Fruit fly (Drosophila melanogaster): ENCODE results near the gene JMJD5.

Gene JMJD5

DNA sequence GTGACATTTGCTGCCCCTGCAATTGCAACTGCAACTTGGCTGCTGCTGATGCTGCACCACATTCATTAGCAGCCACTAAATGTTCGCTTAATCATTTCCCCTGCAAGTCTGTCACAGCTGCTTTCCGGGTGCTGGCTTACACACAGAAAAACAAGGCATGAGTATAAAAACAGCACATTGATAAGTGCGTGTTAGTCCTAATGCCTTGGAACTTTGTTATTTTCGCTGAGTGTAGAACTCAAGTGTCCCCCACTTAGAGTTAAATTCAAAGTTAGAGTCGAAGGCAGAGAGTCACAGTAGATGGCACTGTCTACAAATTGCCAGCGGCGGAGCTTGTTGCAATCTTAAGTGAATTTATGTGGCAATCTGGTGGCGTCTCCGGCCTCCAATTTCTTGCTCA is 27.2 kb downstream of the JMJD5 start:
- TF ChIP-seq Dfd (GFP tag; optimal IDR thresholded peaks at IDR 0.05) = no peak
- no peak for TF ChIP-seq sv (GFP tag; optimal IDR thresholded peaks at IDR 0.05)

DNA sequence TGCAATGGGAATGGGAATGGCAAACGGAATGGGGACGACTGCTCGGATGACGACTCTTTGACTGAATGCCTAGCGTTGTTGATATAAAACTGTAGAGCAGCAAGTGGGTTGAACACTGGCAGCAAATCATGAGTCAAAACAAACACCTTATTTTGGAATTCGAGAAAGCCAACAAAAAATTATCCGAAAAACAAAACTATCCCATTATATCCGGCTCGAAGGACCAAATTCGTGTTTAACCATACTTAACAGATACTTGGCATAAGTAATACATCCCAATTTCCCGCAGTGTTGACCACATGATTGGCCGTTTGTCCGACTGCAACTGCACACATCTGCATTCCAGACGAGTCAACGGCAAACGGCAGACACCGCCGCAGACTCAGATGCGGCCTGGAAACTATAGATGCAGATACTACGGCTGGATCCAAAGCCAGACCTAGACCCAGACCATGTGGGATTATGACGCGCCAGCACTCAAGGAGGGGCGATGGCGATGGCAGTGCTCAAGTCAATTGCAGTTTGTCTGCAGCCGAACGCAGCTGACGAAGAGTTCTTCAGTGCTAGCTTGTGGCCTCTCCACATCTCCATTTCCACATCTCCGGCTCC is 27.8 kb downstream of the JMJD5 start:
- peak in 1 of 2 experiments; percentile 18 for TF ChIP-seq foxo (GFP tag; optimal IDR thresholded peaks at IDR 0.05)
- TF ChIP-seq Abd-B (GFP tag; optimal IDR thresholded peaks at IDR 0.05) = no peak
- TF ChIP-seq ey (GFP tag; optimal IDR thresholded peaks at IDR 0.05) = peak; percentile 32
- peak; percentile 10 for TF ChIP-seq h (GFP tag; optimal IDR thresholded peaks at IDR 0.05)

- TF ChIP-seq Hnf4 (GFP tag; optimal IDR thresholded peaks at IDR 0.05) = no peak
- no peak for TF ChIP-seq GATAd (GFP tag; optimal IDR thresholded peaks at IDR 0.05)
- no peak for TF ChIP-seq jim (GFP tag; optimal IDR thresholded peaks at IDR 0.05)
- no peak for TF ChIP-seq pan (optimal IDR thresholded peaks at IDR 0.05)
- TF ChIP-seq N (GFP tag; optimal IDR thresholded peaks at IDR 0.05) = no peak
- no peak for TF ChIP-seq Abd-B (GFP tag; optimal IDR thresholded peaks at IDR 0.05)
- no peak for TF ChIP-seq h (GFP tag; optimal IDR thresholded peaks at IDR 0.05)
- no peak for TF ChIP-seq Rel (GFP tag; optimal IDR thresholded peaks at IDR 0.05)
- TF ChIP-seq Rel (tag; optimal IDR thresholded peaks at IDR 0.05) = no peak
- no peak for TF ChIP-seq usp (GFP tag; optimal IDR thresholded peaks at IDR 0.05)
- TF ChIP-seq Sp1 (GFP tag; optimal IDR thresholded peaks at IDR 0.05) = no peak
- TF ChIP-seq foxo (GFP tag; optimal IDR thresholded peaks at IDR 0.05) = no peak
- no peak for TF ChIP-seq Mio (GFP tag; optimal IDR thresholded peaks at IDR 0.05)
- TF ChIP-seq dsf (GFP tag; optimal IDR thresholded peaks at IDR 0.05; ENCODE audit: borderline replicate concordance) = no peak
- TF ChIP-seq OdsH (GFP tag; optimal IDR thresholded peaks at IDR 0.05) = no peak
- no peak for TF ChIP-seq lola (GFP tag; optimal IDR thresholded peaks at IDR 0.05)
- TF ChIP-seq rgr (GFP tag; optimal IDR thresholded peaks at IDR 0.05) = no peak
- TF ChIP-seq CG9705 (GFP tag; optimal IDR thresholded peaks at IDR 0.05) = no peak
- TF ChIP-seq br (GFP tag; optimal IDR thresholded peaks at IDR 0.05) = no peak
- TF ChIP-seq CG32264 (GFP tag; optimal IDR thresholded peaks at IDR 0.05) = no peak
- no peak for TF ChIP-seq Dif (GFP tag; optimal IDR thresholded peaks at IDR 0.05; ENCODE audit: partially characterized antibody)
Measured at dm6 chr3L:811816-812215, 29.3 kb downstream of the JMJD5 start.

dm6 chr3L:810038-810644 is 31.0 kb downstream of the JMJD5 start:
- TF ChIP-seq usp (GFP tag; optimal IDR thresholded peaks at IDR 0.05) (no peak), dl (GFP tag; optimal IDR thresholded peaks at IDR 0.05; ENCODE audit: insufficient read depth in 1 of 2, partially characterized antibody in 2 of 2) (no peak), pan (optimal IDR thresholded peaks at IDR 0.05) (no peak)

DNA sequence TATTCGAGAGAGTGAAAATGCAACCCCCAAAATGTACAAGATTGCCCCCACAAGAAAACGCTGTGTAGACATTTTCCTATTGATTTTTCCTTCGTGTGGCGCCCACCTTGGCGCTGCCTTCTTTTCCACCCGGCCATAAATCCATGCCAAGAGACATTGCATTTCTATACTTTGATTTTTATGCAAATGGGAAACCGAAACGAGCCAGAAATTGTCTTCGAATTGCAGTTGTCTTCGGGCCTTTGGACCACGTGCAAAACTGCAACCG is 31.7 kb downstream of the JMJD5 start:
- TF ChIP-seq Hr78 (GFP tag; optimal IDR thresholded peaks at IDR 0.05) (no peak), sage (GFP tag; optimal IDR thresholded peaks at IDR 0.05) (no peak), Myc (optimal IDR thresholded peaks at IDR 0.05) (no peak), Jra (GFP tag; optimal IDR thresholded peaks at IDR 0.05) (no peak), fru (GFP tag; optimal IDR thresholded peaks at IDR 0.05) (no peak)

dm6 chr3L:808725-809537 is 32.2 kb downstream of the JMJD5 start:
- TF ChIP-seq Rel (GFP tag; optimal IDR thresholded peaks at IDR 0.05) (no peak), Rel (tag; optimal IDR thresholded peaks at IDR 0.05) (no peak), lola (GFP tag; optimal IDR thresholded peaks at IDR 0.05) (no peak), CG9705 (GFP tag; optimal IDR thresholded peaks at IDR 0.05) (no peak), Hr83 (GFP tag; optimal IDR thresholded peaks at IDR 0.05; ENCODE audit: poor library complexity, severe bottlenecking) (no peak), Sp1 (GFP tag; optimal IDR thresholded peaks at IDR 0.05) (no peak), jim (GFP tag; optimal IDR thresholded peaks at IDR 0.05) (no peak), CG32264 (GFP tag; optimal IDR thresholded peaks at IDR 0.05) (no peak), Hnf4 (GFP tag; optimal IDR thresholded peaks at IDR 0.05) (no peak), HLH106 (tag; optimal IDR thresholded peaks at IDR 0.05) (no peak), dsf (GFP tag; optimal IDR thresholded peaks at IDR 0.05; ENCODE audit: borderline replicate concordance) (no peak), ey (GFP tag; optimal IDR thresholded peaks at IDR 0.05) (no peak)

Measured in whole organism, wandering third instar larva.